Fruit fly (Drosophila melanogaster) whole organism, wandering third instar larva: Measurements from ENCODE around the gene spel1.

Experiments
- Dfd ChIP-seq: fragments of >200 bp; optimal IDR thresholded peaks from 2 replicates; lab custom pipeline; 2017; ENCODE audit warnings: missing biosample characterization, missing genetic modification characterization
- Vsx2 ChIP-seq: fragments of 200-300, 225-300 bp; sonication (Bioruptor generic); optimal IDR thresholded peaks from 2 replicates; lab custom pipeline; 2018; ENCODE audit warnings: missing biosample characterization, missing genetic modification characterization; ENCODE audit not compliant: partially characterized antibody
- fru ChIP-seq: fragments of 200-800 bp; sonication (Bioruptor generic); optimal IDR thresholded peaks from 3 replicates; lab custom pipeline; 2016; ENCODE audit warnings: missing biosample characterization, mild to moderate bottlenecking, missing genetic modification characterization
- lola ChIP-seq: fragments of >200 bp; optimal IDR thresholded peaks from 2 replicates; lab custom pipeline; 2017; ENCODE audit warnings: missing biosample characterization, missing genetic modification characterization
- pan ChIP-seq: fragments of >200 bp; optimal IDR thresholded peaks from 2 replicates; lab custom pipeline; 2017

dm6 chr2L:14351441-14352127, 10.3 kb upstream of the spel1 start, which contains the start of gene CG43052:
- TF ChIP-seq Vsx2 (GFP tag; lab: Kevin White, UChicago) (no peak), lola (GFP tag; lab: Kevin White, UChicago) (no peak), pan (no peak), Dfd (GFP tag; lab: Kevin White, UChicago) (no peak), fru (no peak)
